Worm (Caenorhabditis elegans) whole organism, mixed stage, embryonic: ENCODE results near the gene T04G9.6.
A peak's percentile ranks its signal among the peaks of the same experiment; 100 is the strongest.

Experiments
- M03D4.4 ChIP-seq: sonication (generic microtip); optimal IDR thresholded peaks from 2 replicates; lab custom pipeline; 2017; ENCODE audit warnings: mild to moderate bottlenecking, missing genetic modification characterization, missing compliant biosample characterization
- bed-3 ChIP-seq: fragments of 200-800 bp; sonication (Bioruptor generic); optimal IDR thresholded peaks from 3 replicates; lab custom pipeline; 2018; ENCODE audit warnings: mild to moderate bottlenecking, missing genetic modification characterization, moderate library complexity, missing compliant biosample characterization
- blmp-1 ChIP-seq: fragments of 150-350 bp; optimal IDR thresholded peaks from 2 replicates; lab custom pipeline; 2014; ENCODE audit warnings: missing biosample characterization, missing genetic modification characterization
- ceh-39 ChIP-seq: fragments of 150-350 bp; optimal IDR thresholded peaks from 2 replicates; lab custom pipeline; 2014; ENCODE audit warnings: missing biosample characterization, missing genetic modification characterization
- ceh-43 ChIP-seq: fragments of 200-800 bp; sonication (Bioruptor generic); optimal IDR thresholded peaks from 2 replicates; lab custom pipeline; 2018; ENCODE audit warnings: mild to moderate bottlenecking, missing genetic modification characterization, moderate library complexity, missing compliant biosample characterization
- ceh-83 ChIP-seq: fragments of 200-800 bp; sonication (Bioruptor generic); optimal IDR thresholded peaks from 2 replicates; lab custom pipeline; 2018; ENCODE audit warnings: mild to moderate bottlenecking, missing genetic modification characterization, missing compliant biosample characterization
- ces-1 ChIP-seq: fragments of 150-350 bp; optimal IDR thresholded peaks from 2 replicates; lab custom pipeline; 2014; ENCODE audit warnings: missing biosample characterization, missing genetic modification reagents, missing genetic modification characterization
- cnd-1 ChIP-seq: fragments of 200-800 bp; sonication (Bioruptor generic); optimal IDR thresholded peaks from 2 replicates; lab custom pipeline; 2018; ENCODE audit warnings: mild to moderate bottlenecking, missing genetic modification characterization, missing compliant biosample characterization
- drap-1 ChIP-seq: fragments of 200-800 bp; sonication (Bioruptor generic); optimal IDR thresholded peaks from 3 replicates; lab custom pipeline; 2018; ENCODE audit warnings: mild to moderate bottlenecking, missing genetic modification characterization, missing compliant biosample characterization
- elt-1 ChIP-seq: sonication (generic microtip); optimal IDR thresholded peaks from 2 replicates; lab custom pipeline; 2017; ENCODE audit warnings: missing genetic modification characterization, mild to moderate bottlenecking, missing compliant biosample characterization, antibody characterized with exemption, moderate library complexity, borderline replicate concordance; ENCODE audit not compliant: insufficient read depth
- flh-1 ChIP-seq: fragments of 200-800 bp; sonication (Bioruptor generic); optimal IDR thresholded peaks from 2 replicates; lab custom pipeline; 2018; ENCODE audit warnings: mild to moderate bottlenecking, missing genetic modification characterization, moderate library complexity, missing compliant biosample characterization
- ham-2 ChIP-seq: fragments of 200-800 bp; sonication (Bioruptor generic); optimal IDR thresholded peaks from 2 replicates; lab custom pipeline; 2018; ENCODE audit warnings: mild to moderate bottlenecking, missing genetic modification characterization, missing compliant biosample characterization
- hlh-1 ChIP-seq: fragments of 150-350 bp; optimal IDR thresholded peaks from 2 replicates; lab custom pipeline; 2014; ENCODE audit warnings: missing biosample characterization, missing genetic modification reagents, missing genetic modification characterization
- lin-32 ChIP-seq: fragments of 200-800 bp; sonication (Bioruptor generic); optimal IDR thresholded peaks from 2 replicates; lab custom pipeline; 2018; ENCODE audit warnings: mild to moderate bottlenecking, missing genetic modification characterization, missing compliant biosample characterization
- lsy-2 ChIP-seq: fragments of 150-350 bp; optimal IDR thresholded peaks from 2 replicates; lab custom pipeline; 2014; ENCODE audit warnings: missing biosample characterization, missing genetic modification characterization
- mab-5 ChIP-seq: fragments of 150-350 bp; optimal IDR thresholded peaks from 2 replicates; lab custom pipeline; 2014; ENCODE audit warnings: missing biosample characterization, missing genetic modification characterization
- mep-1 ChIP-seq: fragments of 150-350 bp; optimal IDR thresholded peaks from 2 replicates; lab custom pipeline; 2017; ENCODE audit warnings: missing biosample characterization, missing genetic modification reagents, missing genetic modification characterization, inconsistent platforms
- nhr-12 ChIP-seq: fragments of 150-350 bp; optimal IDR thresholded peaks from 2 replicates; lab custom pipeline; 2014; ENCODE audit warnings: missing biosample characterization, missing genetic modification characterization
- nhr-2 ChIP-seq: fragments of 150-350 bp; optimal IDR thresholded peaks from 2 replicates; lab custom pipeline; 2014; ENCODE audit warnings: missing biosample characterization, missing genetic modification characterization
- nhr-237 ChIP-seq: fragments of 150-350 bp; optimal IDR thresholded peaks from 2 replicates; lab custom pipeline; 2014; ENCODE audit warnings: missing biosample characterization, missing genetic modification characterization
- nhr-28 ChIP-seq: fragments of 150-350 bp; optimal IDR thresholded peaks from 2 replicates; lab custom pipeline; 2014; ENCODE audit warnings: missing biosample characterization, missing genetic modification characterization
- nhr-76 ChIP-seq: sonication (generic microtip); optimal IDR thresholded peaks from 2 replicates; lab custom pipeline; 2017; ENCODE audit warnings: missing biosample characterization, missing genetic modification characterization
- sem-2 ChIP-seq: fragments of 200-800 bp; sonication (Bioruptor generic); optimal IDR thresholded peaks from 2 replicates; lab custom pipeline; 2018; ENCODE audit warnings: mild to moderate bottlenecking, missing genetic modification characterization, missing compliant biosample characterization
- snpc-4 ChIP-seq: fragments of 150-350 bp; optimal IDR thresholded peaks from 2 replicates; lab custom pipeline; 2014; ENCODE audit warnings: missing biosample characterization, missing genetic modification characterization
- sptf-1 ChIP-seq: sonication (generic microtip); optimal IDR thresholded peaks from 2 replicates; lab custom pipeline; 2017; ENCODE audit warnings: mild to moderate bottlenecking, missing genetic modification characterization, moderate library complexity, missing compliant biosample characterization
- tbx-8 ChIP-seq: fragments of 200-800 bp; sonication (Bioruptor generic); optimal IDR thresholded peaks from 2 replicates; lab custom pipeline; 2018; ENCODE audit warnings: mild to moderate bottlenecking, missing genetic modification characterization, moderate library complexity, missing compliant biosample characterization
- unc-120 ChIP-seq: sonication (generic microtip); optimal IDR thresholded peaks from 2 replicates; lab custom pipeline; 2017; ENCODE audit warnings: missing genetic modification characterization, missing compliant biosample characterization; ENCODE audit not compliant: poor library complexity, severe bottlenecking
- unc-39 ChIP-seq: fragments of 150-350 bp; optimal IDR thresholded peaks from 2 replicates; lab custom pipeline; 2014; ENCODE audit warnings: missing biosample characterization, missing genetic modification characterization
- unc-62 ChIP-seq: fragments of 150-350 bp; optimal IDR thresholded peaks from 2 replicates; lab custom pipeline; 2014; ENCODE audit warnings: missing biosample characterization, missing genetic modification reagents, missing genetic modification characterization
- zip-8 ChIP-seq: fragments of 150-350 bp; optimal IDR thresholded peaks from 2 replicates; lab custom pipeline; 2014; ENCODE audit warnings: missing biosample characterization, missing genetic modification characterization

The T04G9.6 gene

ce11 chrX:825924-826323 lies 41.2 kb upstream of the T04G9.6 start:
- TF ChIP-seq ces-1 (GFP tag; lab: Kevin White, UChicago) (peak; percentile 78), ham-2 (GFP tag; lab: Kevin White, UChicago) (no peak), ceh-43 (GFP tag; lab: Kevin White, UChicago) (no peak), bed-3 (no peak), lin-32 (GFP tag; lab: Kevin White, UChicago) (no peak), M03D4.4 (tag; lab: Kevin White, UChicago) (no peak), nhr-2 (tag; lab: Kevin White, UChicago) (no peak), zip-8 (tag; lab: Kevin White, UChicago) (no peak), nhr-237 (tag; lab: Kevin White, UChicago) (no peak), ceh-39 (tag; lab: Kevin White, UChicago) (peak; percentile 69), elt-1 (tag; lab: Kevin White, UChicago) (no peak), ceh-83 (GFP tag; lab: Kevin White, UChicago) (no peak), blmp-1 (tag; lab: Kevin White, UChicago) (no peak), nhr-76 (tag; lab: Kevin White, UChicago) (no peak), nhr-12 (tag; lab: Kevin White, UChicago) (no peak), unc-39 (tag; lab: Kevin White, UChicago) (no peak), unc-120 (no peak), mab-5 (tag; lab: Kevin White, UChicago) (no peak), unc-62 (peak; percentile 7), flh-1 (no peak), hlh-1 (tag; lab: Kevin White, UChicago) (peak; percentile 24), lsy-2 (tag; lab: Kevin White, UChicago) (no peak)

ce11 chrX:825375-825774 lies 40.6 kb upstream of the T04G9.6 start, which contains the start of gene daf-3:
Gene daf-3, minus strand, starts transcription at chrX:825475.
- TF ChIP-seq bed-3 (no peak), nhr-28 (no peak), unc-39 (tag; lab: Kevin White, UChicago) (no peak), flh-1 (no peak), nhr-2 (tag; lab: Kevin White, UChicago) (no peak), snpc-4 (tag; lab: Kevin White, UChicago) (no peak), zip-8 (tag; lab: Kevin White, UChicago) (no peak), ceh-43 (GFP tag; lab: Kevin White, UChicago) (no peak), elt-1 (tag; lab: Kevin White, UChicago) (no peak), tbx-8 (GFP tag; lab: Kevin White, UChicago) (no peak), M03D4.4 (tag; lab: Kevin White, UChicago) (no peak), lin-32 (GFP tag; lab: Kevin White, UChicago) (no peak), nhr-12 (tag; lab: Kevin White, UChicago) (no peak), drap-1 (GFP tag; lab: Kevin White, UChicago) (no peak), hlh-1 (tag; lab: Kevin White, UChicago) (no peak), mep-1 (tag; lab: Kevin White, UChicago) (no peak)

ce11 chrX:823736-824135 lies 39.0 kb upstream of the T04G9.6 start:
- no peak for TF ChIP-seq hlh-1 (tag; lab: Kevin White, UChicago)
- no peak for TF ChIP-seq nhr-2 (tag; lab: Kevin White, UChicago)
- TF ChIP-seq ces-1 (GFP tag; lab: Kevin White, UChicago): no peak
- TF ChIP-seq sptf-1 (tag; lab: Kevin White, UChicago): no peak
- TF ChIP-seq nhr-12 (tag; lab: Kevin White, UChicago): no peak
- no peak for TF ChIP-seq zip-8 (tag; lab: Kevin White, UChicago)
- no peak for TF ChIP-seq unc-120
- no peak for TF ChIP-seq nhr-76 (tag; lab: Kevin White, UChicago)
- no peak for TF ChIP-seq cnd-1 (tag; lab: Kevin White, UChicago)
- TF ChIP-seq mep-1 (tag; lab: Kevin White, UChicago): no peak
- TF ChIP-seq ceh-83 (GFP tag; lab: Kevin White, UChicago): no peak
- no peak for TF ChIP-seq unc-39 (tag; lab: Kevin White, UChicago)

- TF ChIP-seq sptf-1 (tag; lab: Kevin White, UChicago) (no peak), lsy-2 (tag; lab: Kevin White, UChicago) (no peak), drap-1 (GFP tag; lab: Kevin White, UChicago) (no peak), elt-1 (tag; lab: Kevin White, UChicago) (no peak), snpc-4 (tag; lab: Kevin White, UChicago) (no peak), unc-62 (no peak), sem-2 (GFP tag; lab: Kevin White, UChicago) (no peak), unc-39 (tag; lab: Kevin White, UChicago) (no peak), cnd-1 (tag; lab: Kevin White, UChicago) (no peak), nhr-12 (tag; lab: Kevin White, UChicago) (no peak)
Observed at ce11 chrX:817984-818383, 33.2 kb upstream of the T04G9.6 start.
